Worm (Caenorhabditis elegans) whole organism, L2 larva: ENCODE results near the gene M03F8.7.
A peak's percentile ranks its signal among the peaks of the same experiment; 100 is the strongest.

Source experiments
- C34F6.9 ChIP-seq: fragments of 150-350 bp; optimal IDR thresholded peaks from 2 replicates; lab custom pipeline; 2014; ENCODE audit warnings: missing biosample characterization, missing genetic modification characterization
- F13H6.1 ChIP-seq: sonication (generic microtip); optimal IDR thresholded peaks from 2 replicates; lab custom pipeline; 2016; ENCODE audit warnings: missing genetic modification characterization, missing compliant biosample characterization
- R02D3.7 ChIP-seq: fragments of 150-350 bp; optimal IDR thresholded peaks from 2 replicates; lab custom pipeline; 2014; ENCODE audit warnings: missing biosample characterization, missing genetic modification characterization
- ZK546.5 ChIP-seq: sonication (generic microtip); optimal IDR thresholded peaks from 2 replicates; lab custom pipeline; 2017; ENCODE audit warnings: missing biosample characterization, missing genetic modification characterization
- alr-1 ChIP-seq: fragments of 150-350 bp; optimal IDR thresholded peaks from 2 replicates; lab custom pipeline; 2014; ENCODE audit warnings: missing biosample characterization, missing genetic modification characterization
- aly-2 ChIP-seq: fragments of 150-350 bp; optimal IDR thresholded peaks from 2 replicates; lab custom pipeline; 2014; ENCODE audit warnings: missing biosample characterization, missing genetic modification characterization
- blmp-1 ChIP-seq: sonication (generic microtip); optimal IDR thresholded peaks from 2 replicates; lab custom pipeline; 2017; ENCODE audit warnings: missing genetic modification characterization, mild to moderate bottlenecking, missing compliant biosample characterization, antibody characterized with exemption, moderate library complexity; ENCODE audit not compliant: insufficient read depth
- ceh-16 ChIP-seq: fragments of 150-350 bp; optimal IDR thresholded peaks from 2 replicates; lab custom pipeline; 2014; ENCODE audit warnings: missing biosample characterization, missing genetic modification characterization
- ceh-82 ChIP-seq: fragments of 150-350 bp; optimal IDR thresholded peaks from 2 replicates; lab custom pipeline; 2014; ENCODE audit warnings: missing biosample characterization, missing genetic modification characterization
- crh-2 ChIP-seq: sonication (generic microtip); optimal IDR thresholded peaks from 2 replicates; lab custom pipeline; 2017; ENCODE audit warnings: missing biosample characterization, missing genetic modification characterization
- dmd-4 ChIP-seq: sonication (generic microtip); optimal IDR thresholded peaks from 2 replicates; lab custom pipeline; 2017; ENCODE audit warnings: missing biosample characterization, missing genetic modification characterization
- elt-1 ChIP-seq: fragments of 150-350 bp; optimal IDR thresholded peaks from 2 replicates; lab custom pipeline; 2014; ENCODE audit warnings: missing biosample characterization, missing genetic modification characterization
- elt-3 ChIP-seq: sonication (generic microtip); optimal IDR thresholded peaks from 2 replicates; lab custom pipeline; 2017; ENCODE audit warnings: missing biosample characterization, missing genetic modification characterization
- fos-1 ChIP-seq: fragments of 150-350 bp; optimal IDR thresholded peaks from 2 replicates; lab custom pipeline; 2014; ENCODE audit warnings: missing biosample characterization, missing genetic modification characterization
- gmeb-1 ChIP-seq: fragments of 150-350 bp; optimal IDR thresholded peaks from 2 replicates; lab custom pipeline; 2014; ENCODE audit warnings: missing biosample characterization, missing genetic modification characterization
- lin-11 ChIP-seq: fragments of 150-350 bp; sonication (generic microtip); optimal IDR thresholded peaks from 2 replicates; lab custom pipeline; 2014; ENCODE audit warnings: missing biosample characterization, missing genetic modification characterization, inconsistent platforms, mixed read lengths
- lin-13 ChIP-seq: fragments of 150-350 bp; optimal IDR thresholded peaks from 2 replicates; lab custom pipeline; 2014; ENCODE audit warnings: missing biosample characterization, missing genetic modification reagents, missing genetic modification characterization
- lin-39 ChIP-seq: fragments of 150-350 bp; optimal IDR thresholded peaks from 2 replicates; lab custom pipeline; 2014; ENCODE audit warnings: missing biosample characterization, missing genetic modification reagents, missing genetic modification characterization
- lsy-2 ChIP-seq, 2 experiments: fragments of 150-350 bp in 1 of 2; sonication (generic microtip) in 1 of 2; optimal IDR thresholded peaks; 2 replicates each; lab custom pipeline; 2014 to 2017; ENCODE audit warnings: missing biosample characterization in 2 of 2, missing genetic modification characterization in 2 of 2
- mab-5 ChIP-seq: fragments of 150-350 bp; optimal IDR thresholded peaks from 2 replicates; lab custom pipeline; 2014; ENCODE audit warnings: missing biosample characterization, missing genetic modification characterization
- mbf-1 ChIP-seq: sonication (generic microtip); optimal IDR thresholded peaks from 2 replicates; lab custom pipeline; 2017; ENCODE audit warnings: missing biosample characterization, missing genetic modification characterization
- nhr-10 ChIP-seq: sonication (generic microtip); optimal IDR thresholded peaks from 2 replicates; lab custom pipeline; 2017; ENCODE audit warnings: missing biosample characterization, missing genetic modification characterization
- nhr-11 ChIP-seq: fragments of 150-350 bp; optimal IDR thresholded peaks from 2 replicates; lab custom pipeline; 2014; ENCODE audit warnings: missing biosample characterization, missing genetic modification characterization
- nhr-129 ChIP-seq: fragments of 150-350 bp; optimal IDR thresholded peaks from 2 replicates; lab custom pipeline; 2014; ENCODE audit warnings: missing biosample characterization, missing genetic modification characterization
- nhr-237 ChIP-seq: fragments of 150-350 bp; optimal IDR thresholded peaks from 2 replicates; lab custom pipeline; 2014; ENCODE audit warnings: missing biosample characterization, missing genetic modification characterization
- nhr-25 ChIP-seq: fragments of 150-350 bp; sonication (generic microtip); optimal IDR thresholded peaks from 3 replicates; lab custom pipeline; 2014; ENCODE audit warnings: missing biosample characterization, missing genetic modification characterization
- nhr-6 ChIP-seq: fragments of 150-350 bp; optimal IDR thresholded peaks from 2 replicates; lab custom pipeline; 2014; ENCODE audit warnings: missing biosample characterization, missing genetic modification characterization
- nhr-77 ChIP-seq: fragments of 150-350 bp; optimal IDR thresholded peaks from 2 replicates; lab custom pipeline; 2014; ENCODE audit warnings: missing biosample characterization, missing genetic modification characterization
- peb-1 ChIP-seq: fragments of 150-350 bp; optimal IDR thresholded peaks from 2 replicates; lab custom pipeline; 2014; ENCODE audit warnings: missing biosample characterization, missing genetic modification characterization
- sem-4 ChIP-seq: fragments of 150-350 bp; optimal IDR thresholded peaks from 2 replicates; lab custom pipeline; 2014; ENCODE audit warnings: missing biosample characterization, missing genetic modification reagents, missing genetic modification characterization
- skn-1 ChIP-seq: sonication (generic microtip); optimal IDR thresholded peaks from 2 replicates; lab custom pipeline; 2017; ENCODE audit warnings: missing biosample characterization, missing genetic modification characterization
- sma-3 ChIP-seq: sonication (generic microtip); optimal IDR thresholded peaks from 2 replicates; lab custom pipeline; 2016; ENCODE audit warnings: missing genetic modification reagents, missing genetic modification characterization, missing compliant biosample characterization
- snpc-4 ChIP-seq: fragments of 150-350 bp; optimal IDR thresholded peaks from 2 replicates; lab custom pipeline; 2014; ENCODE audit warnings: missing biosample characterization, missing genetic modification characterization
- unc-39 ChIP-seq: fragments of 150-350 bp; optimal IDR thresholded peaks from 2 replicates; lab custom pipeline; 2014; ENCODE audit warnings: missing biosample characterization, missing genetic modification characterization
- unc-55 ChIP-seq: fragments of 150-350 bp; sonication (generic microtip); optimal IDR thresholded peaks from 3 replicates; lab custom pipeline; 2014; ENCODE audit warnings: missing biosample characterization, missing genetic modification reagents, missing genetic modification characterization
- unc-62 ChIP-seq: fragments of 150-350 bp; optimal IDR thresholded peaks from 2 replicates; lab custom pipeline; 2014; ENCODE audit warnings: missing biosample characterization, missing genetic modification reagents, missing genetic modification characterization
- zag-1 ChIP-seq: fragments of 150-350 bp; optimal IDR thresholded peaks from 2 replicates; lab custom pipeline; 2014; ENCODE audit warnings: missing biosample characterization, missing genetic modification characterization
- ztf-1 ChIP-seq: fragments of 200-800 bp; sonication (Bioruptor generic); conservative IDR thresholded peaks from 2 replicates; pipeline ENCODE4 v1.3.6; 2022; ENCODE audit warnings: missing genetic modification characterization, missing compliant biosample characterization
- ztf-4 ChIP-seq: fragments of 150-350 bp; optimal IDR thresholded peaks from 2 replicates; lab custom pipeline; 2014; ENCODE audit warnings: missing biosample characterization, missing genetic modification characterization

The M03F8.7 gene

DNA sequence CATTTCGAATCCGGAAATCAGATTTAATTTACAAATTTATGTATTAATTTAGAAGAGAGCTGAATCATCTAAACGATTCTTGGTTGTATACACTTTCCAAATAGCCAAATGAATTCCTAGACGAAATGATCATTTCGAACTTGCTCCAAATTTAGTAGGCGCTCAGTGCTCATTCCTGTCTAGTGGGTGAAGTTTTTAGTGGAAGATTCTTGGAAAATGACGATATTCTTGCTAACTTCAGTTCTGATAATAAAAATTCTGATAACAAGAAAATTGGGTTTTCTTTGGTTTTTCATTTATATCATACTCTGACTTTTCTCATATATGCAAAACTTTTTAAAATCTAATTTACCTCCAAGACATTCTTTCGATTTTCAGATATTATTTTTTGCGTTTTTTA, 15.0 kb upstream of the M03F8.7 start:
- no peak for TF ChIP-seq R02D3.7 (tag; lab: Kevin White, UChicago)
- no peak for TF ChIP-seq elt-3 (tag; lab: Kevin White, UChicago)
- no peak for TF ChIP-seq alr-1 (tag; lab: Kevin White, UChicago)
- no peak for TF ChIP-seq ceh-82 (tag; lab: Kevin White, UChicago)
- TF ChIP-seq ztf-4 (tag; lab: Kevin White, UChicago) = no peak
- no peak for TF ChIP-seq nhr-6 (tag; lab: Kevin White, UChicago)
- TF ChIP-seq sem-4 (tag; lab: Kevin White, UChicago) = no peak
- no peak for TF ChIP-seq unc-62 (GFP tag; lab: Kevin White, UChicago)
- no peak for TF ChIP-seq zag-1 (tag; lab: Kevin White, UChicago)

- no peak for TF ChIP-seq C34F6.9
These were observed 14.5 kb upstream of the M03F8.7 start, which contains the start of gene srsx-18 for ce11 chrV:5922236-5922635. srsx-18 (plus strand) TSS chrV:5922536.

- TF ChIP-seq dmd-4 (tag; lab: Kevin White, UChicago) = no peak
- TF ChIP-seq unc-55 (GFP tag; lab: Kevin White, UChicago) = no peak
- TF ChIP-seq R02D3.7 (tag; lab: Kevin White, UChicago) = no peak
- TF ChIP-seq ceh-82 (tag; lab: Kevin White, UChicago) = no peak
- no peak for TF ChIP-seq F13H6.1
- TF ChIP-seq aly-2 (tag; lab: Kevin White, UChicago) = no peak
- TF ChIP-seq ceh-16 (tag; lab: Kevin White, UChicago) = no peak
- TF ChIP-seq sma-3 (GFP tag; lab: Kevin White, UChicago) = no peak
- TF ChIP-seq nhr-237 (tag; lab: Kevin White, UChicago) = no peak
- no peak for TF ChIP-seq nhr-11 (tag; lab: Kevin White, UChicago)
- TF ChIP-seq mab-5 (tag; lab: Kevin White, UChicago) = no peak
These were observed 9.4 kb upstream of the M03F8.7 start, which contains the start of gene srsx-17 for ce11 chrV:5927347-5927746. srsx-17 (plus strand) TSS chrV:5927647.

ce11 chrV:5928006-5928405, 8.7 kb upstream of the M03F8.7 start:
- TF ChIP-seq nhr-129 (tag; lab: Kevin White, UChicago) (no peak), fos-1 (tag; lab: Kevin White, UChicago) (no peak)

DNA sequence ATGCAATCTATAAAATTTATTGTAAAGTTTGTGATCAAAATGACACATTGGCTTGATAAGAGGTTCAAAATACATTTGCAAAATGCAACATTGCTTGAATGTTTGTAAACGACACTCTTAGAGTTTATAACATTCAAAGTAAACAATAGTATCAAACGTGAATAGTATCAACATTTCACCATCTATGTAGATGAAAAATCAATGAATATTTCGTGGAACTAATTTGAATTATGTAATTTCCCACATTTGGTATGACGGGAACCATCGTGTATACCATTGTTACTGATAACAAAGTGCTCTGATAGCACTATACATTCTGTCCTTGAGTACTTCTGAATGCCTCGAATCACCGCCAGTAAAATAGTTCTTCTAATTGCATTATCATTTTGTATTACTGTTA, 6.2 kb upstream of the M03F8.7 start, which contains the start of gene galt-1:
TSS of gene galt-1 (plus strand) at position 318 of the 400 bp plus-strand sequence.
- TF ChIP-seq blmp-1 (tag; lab: Kevin White, UChicago) (no peak), unc-39 (tag; lab: Kevin White, UChicago) (no peak), lsy-2 (tag; optimal IDR thresholded peaks at IDR 0.05; lab: Kevin White, UChicago) (no peak), sem-4 (tag; lab: Kevin White, UChicago) (no peak), mbf-1 (no peak), fos-1 (tag; lab: Kevin White, UChicago) (peak; percentile 50), crh-2 (peak; percentile 17), nhr-237 (tag; lab: Kevin White, UChicago) (no peak), F13H6.1 (no peak), gmeb-1 (tag; lab: Kevin White, UChicago) (peak; percentile 0), elt-3 (tag; lab: Kevin White, UChicago) (no peak), ceh-82 (tag; lab: Kevin White, UChicago) (no peak), snpc-4 (tag; lab: Kevin White, UChicago) (no peak)

DNA sequence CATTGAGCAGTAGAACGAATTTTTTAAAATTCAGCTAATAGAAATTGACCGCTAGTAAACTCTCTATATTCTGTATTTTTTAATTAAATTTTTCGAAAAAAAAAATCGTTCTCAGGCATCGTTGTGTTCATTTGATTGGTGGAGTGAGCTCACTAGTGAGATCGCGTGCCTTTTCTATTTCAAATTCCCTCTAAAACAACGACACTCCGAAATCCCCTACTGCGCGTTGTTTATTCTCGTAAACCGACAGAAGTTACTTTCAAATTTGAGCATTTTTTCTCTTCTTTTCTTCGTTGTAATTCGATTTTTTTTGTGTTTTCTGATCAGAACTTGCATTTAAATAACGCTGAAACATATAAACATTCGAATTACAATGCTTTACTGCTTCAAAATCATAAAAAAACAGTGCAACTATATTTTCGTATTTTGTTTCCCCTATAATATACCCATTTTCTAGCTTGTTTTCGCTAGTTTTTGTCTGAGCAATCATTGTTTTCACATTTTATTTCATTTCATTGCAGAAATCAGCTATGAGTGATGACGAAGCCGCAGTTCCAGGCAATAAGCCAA, 2.8 kb downstream of the M03F8.7 start, which contains the start of gene syf-3:
TSS of gene syf-3 (plus strand) at position 520 of the 570 bp plus-strand sequence.
- TF ChIP-seq lin-13 (no peak), nhr-77 (no peak), dmd-4 (tag; lab: Kevin White, UChicago) (no peak), sma-3 (GFP tag; lab: Kevin White, UChicago) (peak; percentile 24), ztf-1 (GFP tag; lab: Robert Waterston, UW) (no peak), nhr-10 (tag; lab: Kevin White, UChicago) (no peak), unc-55 (GFP tag; lab: Kevin White, UChicago) (peak; percentile 76), unc-39 (tag; lab: Kevin White, UChicago) (no peak), nhr-237 (tag; lab: Kevin White, UChicago) (no peak), alr-1 (tag; lab: Kevin White, UChicago) (no peak), aly-2 (tag; lab: Kevin White, UChicago) (no peak), fos-1 (tag; lab: Kevin White, UChicago) (no peak), blmp-1 (tag; lab: Kevin White, UChicago) (no peak), crh-2 (peak; percentile 18), mbf-1 (no peak), lin-11 (tag; lab: Kevin White, UChicago) (no peak), ZK546.5 (no peak), nhr-129 (tag; lab: Kevin White, UChicago) (no peak), skn-1 (tag; lab: Kevin White, UChicago) (no peak), ztf-4 (tag; lab: Kevin White, UChicago) (no peak), lin-39 (tag; lab: Kevin White, UChicago) (no peak), peb-1 (tag; lab: Kevin White, UChicago) (no peak), lsy-2 (tag; optimal IDR thresholded peaks at IDR 0.05; lab: Kevin White, UChicago) (peak; percentile 69 to 73), elt-1 (tag; lab: Kevin White, UChicago) (no peak), snpc-4 (tag; lab: Kevin White, UChicago) (no peak), sem-4 (tag; lab: Kevin White, UChicago) (no peak), ceh-16 (tag; lab: Kevin White, UChicago) (no peak), nhr-25 (no peak), R02D3.7 (tag; lab: Kevin White, UChicago) (peak; percentile 63), C34F6.9 (peak; percentile 60)
